Fruit fly (Drosophila melanogaster): ENCODE measurements around the gene Hsc20.

- TF ChIP-seq hkb (optimal IDR thresholded peaks at IDR 0.05) (no peak), hkb (GFP tag; IDR thresholded peaks at IDR 0.05) (no peak), ATbp (GFP tag; optimal IDR thresholded peaks at IDR 0.05) (no peak), CG32767 (GFP tag; IDR thresholded peaks at IDR 0.05) (no peak), CG11696 (GFP tag; IDR thresholded peaks at IDR 0.05) (no peak), amos (GFP tag; IDR thresholded peaks at IDR 0.05; ENCODE audit: partially characterized antibody) (no peak), CG17359 (tag; optimal IDR thresholded peaks at IDR 0.05) (no peak)
Measured at dm6 chr3L:16195476-16195958, 37.4 kb upstream of the Hsc20 start.

All from whole organism, embryonic.